Worm (Caenorhabditis elegans) whole organism, L1 larva: ENCODE measurements around the gene nhr-195.

Experiments used
- ces-1 ChIP-seq: fragments of 150-350 bp; optimal IDR thresholded peaks from 2 replicates; lab custom pipeline; 2014; ENCODE audit warnings: missing biosample characterization, missing genetic modification reagents, missing genetic modification characterization
- fkh-10 ChIP-seq: sonication (generic microtip); optimal IDR thresholded peaks from 2 replicates; lab custom pipeline; 2017; ENCODE audit warnings: missing biosample characterization, missing genetic modification reagents, missing genetic modification characterization
- nhr-11 ChIP-seq: fragments of 150-350 bp; optimal IDR thresholded peaks from 2 replicates; lab custom pipeline; 2014; ENCODE audit warnings: missing biosample characterization, missing genetic modification characterization
- nhr-76 ChIP-seq: sonication (generic microtip); optimal IDR thresholded peaks from 2 replicates; lab custom pipeline; 2017; ENCODE audit warnings: missing biosample characterization, missing genetic modification characterization

DNA sequence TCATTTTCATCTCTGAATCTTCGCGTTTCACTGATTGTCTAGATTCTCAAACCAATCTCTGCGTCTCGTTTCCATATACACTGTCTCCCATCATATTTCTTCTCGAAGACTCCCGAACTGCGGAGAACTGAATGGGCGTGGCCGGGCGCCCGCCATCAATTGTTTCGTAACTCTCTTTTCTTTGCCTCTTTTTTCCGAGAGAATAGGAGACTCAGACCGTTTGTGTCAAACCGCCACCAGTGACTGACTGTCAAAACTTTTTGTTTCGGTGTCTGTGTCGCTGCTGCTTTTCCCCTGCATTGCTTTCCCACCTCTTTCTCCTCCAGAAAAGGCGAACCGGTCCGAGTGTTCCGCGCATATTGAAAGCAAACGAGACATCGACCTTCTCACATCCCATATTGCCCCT, 36.0 kb downstream of the nhr-195 start, which contains the start of gene unc-23:
- TF ChIP-seq fkh-10 (no peak), ces-1 (no peak), nhr-76 (no peak), nhr-11 (tag; lab: Kevin White, UChicago) (peak; percentile 41)
